ENCODE assay signal across 5 worm cellular contexts in genomic region chrIII:2966462-2966861, ce11.
A peak's percentile ranks its signal among the peaks of the same experiment; 100 is the strongest.
TF ChIP-seq lines count a peak whose summit lies in the region.

No protein-coding gene starts in this region.

TF ChIP-seq in whole organism, L1 larva, 84 proteins besides CTCF, POLR2A, EP300 and RAD21 (continues in another document):
- TF ChIP-seq jun-1 (tag; optimal IDR thresholded peaks at IDR 0.05; lab: Kevin White, UChicago): peak; percentile 59
- TF ChIP-seq nhr-77 (tag; optimal IDR thresholded peaks at IDR 0.05; lab: Kevin White, UChicago): peak; percentile 57
- no peak for TF ChIP-seq ceh-63 (GFP tag; optimal IDR thresholded peaks at IDR 0.05; lab: Kevin White, UChicago)
- peak; percentile 42 for TF ChIP-seq skn-1 (tag; optimal IDR thresholded peaks at IDR 0.05; lab: Kevin White, UChicago)
- no peak for TF ChIP-seq unc-30 (tag; optimal IDR thresholded peaks at IDR 0.05; lab: Kevin White, UChicago)
- peak; percentile 83 to 95 for TF ChIP-seq efl-1 (optimal IDR thresholded peaks at IDR 0.05; lab: Kevin White, UChicago)
- peak; percentile 93 to 99 for TF ChIP-seq efl-1 (GFP tag; optimal IDR thresholded peaks at IDR 0.05 in 1 of 2; lab: Kevin White, UChicago)
- no peak for TF ChIP-seq C34B4.2 (tag; optimal IDR thresholded peaks at IDR 0.05; lab: Kevin White, UChicago)
- TF ChIP-seq mef-2 (tag; optimal IDR thresholded peaks at IDR 0.05; lab: Kevin White, UChicago): peak; percentile 19
- TF ChIP-seq Y116A8C.19 (tag; optimal IDR thresholded peaks at IDR 0.05; lab: Kevin White, UChicago; ENCODE audit: borderline replicate concordance): no peak
- no peak for TF ChIP-seq elt-2 (tag; optimal IDR thresholded peaks at IDR 0.05; lab: Kevin White, UChicago)
- no peak for TF ChIP-seq hlh-4 (tag; optimal IDR thresholded peaks at IDR 0.05; lab: Kevin White, UChicago)
- TF ChIP-seq fkh-8 (tag; optimal IDR thresholded peaks at IDR 0.05; lab: Kevin White, UChicago): peak; percentile 88
- TF ChIP-seq unc-86 (tag; optimal IDR thresholded peaks at IDR 0.05; lab: Kevin White, UChicago): peak; percentile 85
- TF ChIP-seq nhr-47 (tag; optimal IDR thresholded peaks at IDR 0.05; lab: Kevin White, UChicago): peak; percentile 92
- TF ChIP-seq swsn-7 (tag; optimal IDR thresholded peaks at IDR 0.05; lab: Kevin White, UChicago): peak; percentile 88
- peak; percentile 65 for TF ChIP-seq fos-1 (tag; optimal IDR thresholded peaks at IDR 0.05; lab: Kevin White, UChicago)
- peak; percentile 77 for TF ChIP-seq unc-98 (GFP tag; IDR thresholded peaks at IDR 0.05; lab: Robert Waterston, UW)

TF ChIP-seq in whole organism, L3 larva, 47 proteins besides CTCF, POLR2A, EP300 and RAD21 (continues in another document):
- TF ChIP-seq mml-1 (tag; optimal IDR thresholded peaks at IDR 0.05; lab: Kevin White, UChicago): no peak
- peak; percentile 82 for TF ChIP-seq ceh-28 (tag; optimal IDR thresholded peaks at IDR 0.05; lab: Kevin White, UChicago)
- no peak for TF ChIP-seq nhr-12 (tag; optimal IDR thresholded peaks at IDR 0.05; lab: Kevin White, UChicago)
- TF ChIP-seq nhr-67 (tag; optimal IDR thresholded peaks at IDR 0.05; lab: Kevin White, UChicago): no peak
- no peak for TF ChIP-seq ztf-11 (tag; optimal IDR thresholded peaks at IDR 0.05; lab: Kevin White, UChicago)
- peak; percentile 64 for TF ChIP-seq R02D3.7 (tag; optimal IDR thresholded peaks at IDR 0.05; lab: Kevin White, UChicago)
- TF ChIP-seq fos-1 (tag; optimal IDR thresholded peaks at IDR 0.05; lab: Kevin White, UChicago): no peak
- peak; percentile 78 for TF ChIP-seq nhr-43 (tag; optimal IDR thresholded peaks at IDR 0.05; lab: Kevin White, UChicago; ENCODE audit: poor library complexity, severe bottlenecking)
- TF ChIP-seq skn-1 (tag; optimal IDR thresholded peaks at IDR 0.05; lab: Kevin White, UChicago): no peak
- TF ChIP-seq nhr-77 (tag; optimal IDR thresholded peaks at IDR 0.05; lab: Kevin White, UChicago): no peak
- no peak for TF ChIP-seq ceh-82 (tag; optimal IDR thresholded peaks at IDR 0.05; lab: Kevin White, UChicago)
- peak; percentile 46 for TF ChIP-seq nhr-25 (tag; optimal IDR thresholded peaks at IDR 0.05; lab: Kevin White, UChicago)
- TF ChIP-seq sea-2 (GFP tag; optimal IDR thresholded peaks at IDR 0.05; lab: Kevin White, UChicago): no peak
- peak; percentile 24 for TF ChIP-seq tbx-2 (tag; optimal IDR thresholded peaks at IDR 0.05; lab: Kevin White, UChicago)
- TF ChIP-seq zag-1 (tag; optimal IDR thresholded peaks at IDR 0.05; lab: Kevin White, UChicago): no peak
- TF ChIP-seq jun-1 (tag; optimal IDR thresholded peaks at IDR 0.05; lab: Kevin White, UChicago): no peak
- TF ChIP-seq nhr-76 (tag; optimal IDR thresholded peaks at IDR 0.05; lab: Kevin White, UChicago): no peak
- TF ChIP-seq elt-2 (tag; optimal IDR thresholded peaks at IDR 0.05; lab: Kevin White, UChicago): peak; percentile 61
- TF ChIP-seq ceh-16 (tag; optimal IDR thresholded peaks at IDR 0.05; lab: Kevin White, UChicago): no peak
- peak; percentile 71 for TF ChIP-seq nhr-23 (tag; optimal IDR thresholded peaks at IDR 0.05; lab: Kevin White, UChicago)

TF ChIP-seq in whole organism, early embryonic, 17 proteins besides CTCF, POLR2A, EP300 and RAD21:
- TF ChIP-seq F13C5.2 (tag; optimal IDR thresholded peaks at IDR 0.05; lab: Kevin White, UChicago): peak; percentile 62
- TF ChIP-seq ceh-13 (GFP tag; optimal IDR thresholded peaks at IDR 0.05; lab: Kevin White, UChicago): no peak
- TF ChIP-seq ceh-36 (tag; optimal IDR thresholded peaks at IDR 0.05; lab: Kevin White, UChicago): no peak
- no peak for TF ChIP-seq B0310.2 (tag; optimal IDR thresholded peaks at IDR 0.05; lab: Kevin White, UChicago)
- no peak for TF ChIP-seq pes-1 (GFP tag; IDR thresholded peaks at IDR 0.05; lab: Robert Waterston, UW)
- no peak for TF ChIP-seq flt-1 (GFP tag; IDR thresholded peaks at IDR 0.05; lab: Robert Waterston, UW)

TF ChIP-seq in whole organism, midembryonic, 9 proteins besides CTCF, POLR2A, EP300 and RAD21:
- TF ChIP-seq ztf-29 (GFP tag; IDR thresholded peaks at IDR 0.05; lab: Robert Waterston, UW): peak; percentile 66
- TF ChIP-seq cog-1 (tag; optimal IDR thresholded peaks at IDR 0.05; lab: Kevin White, UChicago): peak; percentile 47
- peak; percentile 59 for TF ChIP-seq T22C8.4 (GFP tag; IDR thresholded peaks at IDR 0.05; lab: Robert Waterston, UW)
- peak; percentile 69 for TF ChIP-seq flt-1 (GFP tag; IDR thresholded peaks at IDR 0.05; lab: Robert Waterston, UW)
- TF ChIP-seq med-1 (GFP tag; optimal IDR thresholded peaks at IDR 0.05; lab: Kevin White, UChicago; ENCODE audit: insufficient read depth): no peak

TF ChIP-seq in whole organism, young adult, 124 proteins besides CTCF, POLR2A, EP300 and RAD21 (continues in another document):
- no peak for TF ChIP-seq nhr-90 (tag; optimal IDR thresholded peaks at IDR 0.05; lab: Kevin White, UChicago)
- TF ChIP-seq attf-6 (GFP tag; IDR thresholded peaks at IDR 0.05; lab: Robert Waterston, UW): no peak
- TF ChIP-seq lir-1 (GFP tag; conservative IDR thresholded peaks at IDR 0.05; lab: Robert Waterston, UW): 0 out of 2 replicates have a peak, but pooled peaks have one; percentile 26
- no peak for TF ChIP-seq rec-8 (tag; optimal IDR thresholded peaks at IDR 0.05; lab: Kevin White, UChicago)
- 0 out of 2 replicates have a peak, but pooled peaks have one; percentile 24 for TF ChIP-seq ceh-91 (GFP tag; IDR thresholded peaks at IDR 0.05; lab: Robert Waterston, UW)
- peak in 1 of 3 experiments; percentile 72 for TF ChIP-seq lin-35 (GFP tag; optimal IDR thresholded peaks at IDR 0.05; lab: Kevin White, UChicago)
- TF ChIP-seq C06A6.2 (GFP tag; conservative IDR thresholded peaks at IDR 0.05; lab: Robert Waterston, UW): peak; percentile 56; the same call in 1 of the 2 replicates
- TF ChIP-seq madf-3 (GFP tag; IDR thresholded peaks at IDR 0.05; lab: Robert Waterston, UW): no peak
- no peak for TF ChIP-seq T07F8.4 (tag; optimal IDR thresholded peaks at IDR 0.05; lab: Kevin White, UChicago)
- no peak; the same call in 1 of the 2 replicates for TF ChIP-seq ekl-4 (GFP tag; IDR thresholded peaks at IDR 0.05; lab: Robert Waterston, UW)
- no peak for TF ChIP-seq hlh-12 (tag; optimal IDR thresholded peaks at IDR 0.05; lab: Kevin White, UChicago)
- TF ChIP-seq unc-130 (GFP tag; optimal IDR thresholded peaks at IDR 0.05; lab: Kevin White, UChicago): no peak
- TF ChIP-seq F33H1.4 (GFP tag; IDR thresholded peaks at IDR 0.05; lab: Robert Waterston, UW): peak; percentile 35
- TF ChIP-seq cebp-1 (GFP tag; IDR thresholded peaks at IDR 0.05; lab: Robert Waterston, UW): no peak
- TF ChIP-seq cebp-1 (tag; optimal IDR thresholded peaks at IDR 0.05; lab: Kevin White, UChicago): peak; percentile 77
- no peak for TF ChIP-seq tlf-1 (GFP tag; optimal IDR thresholded peaks at IDR 0.05; lab: Kevin White, UChicago)
- no peak for TF ChIP-seq ztf-25 (GFP tag; IDR thresholded peaks at IDR 0.05; lab: Robert Waterston, UW)
- no peak for TF ChIP-seq F39B2.1 (GFP tag; IDR thresholded peaks at IDR 0.05; lab: Robert Waterston, UW)
- TF ChIP-seq pbrm-1 (GFP tag; IDR thresholded peaks at IDR 0.05; lab: Robert Waterston, UW): peak; percentile 65
- TF ChIP-seq lsl-1 (GFP tag; optimal IDR thresholded peaks at IDR 0.05; lab: Kevin White, UChicago): peak; percentile 19
- TF ChIP-seq snpc-4 (GFP tag; optimal IDR thresholded peaks at IDR 0.05; lab: Kevin White, UChicago): no peak
- no peak for TF ChIP-seq snpc-4 (tag; optimal IDR thresholded peaks at IDR 0.05; lab: Kevin White, UChicago)
- no peak for TF ChIP-seq madf-8 (GFP tag; conservative IDR thresholded peaks at IDR 0.05; lab: Robert Waterston, UW)
- TF ChIP-seq madf-10 (tag; optimal IDR thresholded peaks at IDR 0.05; lab: Kevin White, UChicago): peak; percentile 4
- TF ChIP-seq F22D6.2 (tag; optimal IDR thresholded peaks at IDR 0.05; lab: Kevin White, UChicago): no peak
- no peak for TF ChIP-seq ceh-58 (GFP tag; IDR thresholded peaks at IDR 0.05; lab: Robert Waterston, UW)
- peak; percentile 76 for TF ChIP-seq zfh-2 (GFP tag; conservative IDR thresholded peaks at IDR 0.05; lab: Robert Waterston, UW)
- 0 out of 2 replicates have a peak, but pooled peaks have one; percentile 47 for TF ChIP-seq K11D2.4 (GFP tag; IDR thresholded peaks at IDR 0.05; lab: Robert Waterston, UW)
- peak; percentile 83 for TF ChIP-seq hmg-1.2 (GFP tag; IDR thresholded peaks at IDR 0.05; lab: Robert Waterston, UW)
- TF ChIP-seq snpc-1.3 (tag; optimal IDR thresholded peaks at IDR 0.05; lab: Kevin White, UChicago; ENCODE audit: insufficient read depth): peak; percentile 14
- TF ChIP-seq egl-18 (GFP tag; IDR thresholded peaks at IDR 0.05; lab: Robert Waterston, UW): no peak
- no peak for TF ChIP-seq Y95B8A.8 (GFP tag; IDR thresholded peaks at IDR 0.05; lab: Robert Waterston, UW)
- TF ChIP-seq tbp1 (GFP tag; optimal IDR thresholded peaks at IDR 0.05; lab: Kevin White, UChicago): peak; percentile 51
- no peak for TF ChIP-seq ccch-3 (GFP tag; optimal IDR thresholded peaks at IDR 0.05; lab: Kevin White, UChicago)
- TF ChIP-seq B0336.3 (GFP tag; IDR thresholded peaks at IDR 0.05; lab: Robert Waterston, UW): no peak
- no peak for TF ChIP-seq Y79H2A.3 (GFP tag; conservative IDR thresholded peaks at IDR 0.05; lab: Robert Waterston, UW)
- TF ChIP-seq ztf-18 (tag; optimal IDR thresholded peaks at IDR 0.05; lab: Kevin White, UChicago): peak; percentile 23
- peak; percentile 20 for TF ChIP-seq dpl-1 (GFP tag; optimal IDR thresholded peaks at IDR 0.05; lab: Kevin White, UChicago)
- peak; percentile 81 for TF ChIP-seq lin-54 (GFP tag; optimal IDR thresholded peaks at IDR 0.05; lab: Kevin White, UChicago)
- TF ChIP-seq nhr-27 (tag; optimal IDR thresholded peaks at IDR 0.05; lab: Kevin White, UChicago): no peak
- TF ChIP-seq ztf-26 (tag; optimal IDR thresholded peaks at IDR 0.05; lab: Kevin White, UChicago): peak; percentile 32
- TF ChIP-seq cebp-2 (GFP tag; IDR thresholded peaks at IDR 0.05; lab: Robert Waterston, UW): no peak
- TF ChIP-seq efl-1 (GFP tag; optimal IDR thresholded peaks at IDR 0.05; lab: Kevin White, UChicago): peak; percentile 57
- no peak for TF ChIP-seq Y53G8AR.9 (GFP tag; conservative IDR thresholded peaks at IDR 0.05; lab: Robert Waterston, UW)
- peak; percentile 75 for TF ChIP-seq dox-1 (GFP tag; IDR thresholded peaks at IDR 0.05; lab: Robert Waterston, UW)
- no peak for TF ChIP-seq ztf-6 (GFP tag; IDR thresholded peaks at IDR 0.05; lab: Robert Waterston, UW)
- TF ChIP-seq repo-1 (tag; optimal IDR thresholded peaks at IDR 0.05; lab: Kevin White, UChicago): no peak
- 0 out of 2 replicates have a peak, but pooled peaks have one; percentile 14 for TF ChIP-seq egrh-3 (GFP tag; IDR thresholded peaks at IDR 0.05; lab: Robert Waterston, UW)
- no peak for TF ChIP-seq Y67H2A.10 (GFP tag; conservative IDR thresholded peaks at IDR 0.05; lab: Robert Waterston, UW)
- TF ChIP-seq athp-1 (tag; optimal IDR thresholded peaks at IDR 0.05; lab: Kevin White, UChicago): peak; percentile 51

Comparison
In these comparisons a context has a peak if more than half of its experiments do, and no peak if none do; other contexts are left out.
1. Of the 8 proteins assayed by ChIP-seq in both whole organism, young adult and whole organism, L1 larva: peak only in whole organism, young adult: none; only in whole organism, L1 larva: nhr-90, snpc-4 and unc-130; in both: dpl-1 and efl-1; in neither: 2; mixed calls (peak in some experiments, not most) for 1.